Worm (Caenorhabditis elegans): ENCODE measurements around the gene srp-1.

DNA sequence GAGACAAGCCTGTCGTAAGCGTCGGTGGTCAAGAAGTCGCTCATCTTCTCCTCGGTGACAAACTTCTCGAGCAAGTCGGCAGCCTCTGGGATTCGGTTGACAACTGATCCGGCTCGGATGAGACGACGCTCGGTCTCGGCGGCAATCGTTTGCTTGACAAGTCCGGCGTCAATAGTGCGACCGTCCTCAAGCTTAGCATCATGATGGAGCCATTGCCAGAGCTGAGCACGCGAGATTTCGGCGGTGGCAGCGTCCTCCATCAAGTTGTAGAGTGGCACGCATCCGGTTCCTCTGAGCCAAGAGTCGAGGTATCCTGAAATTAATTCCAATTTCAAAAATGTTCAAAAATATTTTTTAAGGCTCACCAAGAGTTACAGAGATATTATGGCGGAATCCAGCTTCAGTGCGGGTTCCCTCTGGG is 28.6 kb upstream of the srp-1 start:
- TF ChIP-seq K12H6.12 (tag; optimal IDR thresholded peaks at IDR 0.05) (no peak), unc-62 (GFP tag; optimal IDR thresholded peaks at IDR 0.05) (no peak)
